Worm (Caenorhabditis elegans) whole organism, young adult: Measurements from ENCODE around the gene sdhb-1.

Source experiments
- B0035.1 ChIP-seq: sonication (generic microtip); optimal IDR thresholded peaks from 2 replicates; lab custom pipeline; 2016; ENCODE audit warnings: missing genetic modification characterization, mild to moderate bottlenecking, missing compliant biosample characterization, missing genotype, missing genetic modification reagents
- B0261.1 ChIP-seq: sonication (generic microtip); optimal IDR thresholded peaks from 2 replicates; lab custom pipeline; 2016; ENCODE audit warnings: mild to moderate bottlenecking, missing genetic modification characterization, moderate library complexity, missing compliant biosample characterization
- F22D6.2 ChIP-seq: sonication (generic microtip); optimal IDR thresholded peaks from 2 replicates; lab custom pipeline; 2016; ENCODE audit warnings: mild to moderate bottlenecking, missing genetic modification characterization, missing compliant biosample characterization
- F23B12.7 ChIP-seq: sonication (generic microtip); optimal IDR thresholded peaks from 2 replicates; lab custom pipeline; 2017; ENCODE audit warnings: missing genetic modification characterization, mild to moderate bottlenecking, missing compliant biosample characterization, antibody characterized with exemption, moderate library complexity; ENCODE audit not compliant: insufficient read depth
- F37B4.10 ChIP-seq: fragments of 200-800 bp; sonication (Bioruptor generic); IDR thresholded peaks from 2 replicates; pipeline ENCODE4 v1.3.6; 2022; ENCODE audit warnings: missing genetic modification characterization, missing compliant biosample characterization
- F39B2.1 ChIP-seq: fragments of 200-800 bp; sonication (Bioruptor generic); IDR thresholded peaks from 2 replicates; pipeline ENCODE4 v1.3.6; 2022; ENCODE audit warnings: missing genetic modification reagents, missing genetic modification characterization, missing compliant biosample characterization
- F52B5.7 ChIP-seq: sonication (generic microtip); optimal IDR thresholded peaks from 2 replicates; lab custom pipeline; 2016; ENCODE audit warnings: mild to moderate bottlenecking, missing genetic modification characterization, missing compliant biosample characterization
- F57A8.1 ChIP-seq: fragments of 200-800 bp; sonication (Bioruptor generic); optimal IDR thresholded peaks from 2 replicates; lab custom pipeline; 2018; ENCODE audit warnings: mild to moderate bottlenecking, missing genetic modification characterization, moderate library complexity, missing compliant biosample characterization
- Y67H2A.10 ChIP-seq: fragments of 200-800 bp; sonication (Bioruptor generic); conservative IDR thresholded peaks from 2 replicates; pipeline ENCODE4 v1.3.6; 2022; ENCODE audit warnings: missing genetic modification reagents, missing genetic modification characterization, missing compliant biosample characterization
- Y79H2A.3 ChIP-seq: fragments of 200-800 bp; sonication (Bioruptor generic); conservative IDR thresholded peaks from 2 replicates; pipeline ENCODE4 v1.3.6; 2022; ENCODE audit warnings: missing genetic modification reagents, missing genetic modification characterization, missing compliant biosample characterization
- akir-1 ChIP-seq: fragments of 200-800 bp; sonication (Bioruptor generic); optimal IDR thresholded peaks from 2 replicates; lab custom pipeline; 2018; ENCODE audit warnings: mild to moderate bottlenecking, missing genetic modification characterization, moderate library complexity, missing compliant biosample characterization
- aptf-2 ChIP-seq: fragments of 200-800 bp; sonication (Bioruptor generic); conservative IDR thresholded peaks from 2 replicates; pipeline ENCODE4 v1.3.6; 2022; ENCODE audit warnings: missing genetic modification reagents, missing genetic modification characterization, missing compliant biosample characterization
- atf-7 ChIP-seq: sonication (generic microtip); optimal IDR thresholded peaks from 2 replicates; lab custom pipeline; 2017; ENCODE audit warnings: mild to moderate bottlenecking, missing genetic modification characterization, missing compliant biosample characterization
- attf-3 ChIP-seq: fragments of 200-800 bp; sonication (Bioruptor generic); conservative IDR thresholded peaks from 2 replicates; pipeline ENCODE4 v1.3.6; 2022; ENCODE audit warnings: missing genetic modification reagents, missing genetic modification characterization, missing compliant biosample characterization
- attf-6 ChIP-seq: fragments of 200-800 bp; sonication (Bioruptor generic); IDR thresholded peaks from 2 replicates; pipeline ENCODE4 v1.3.6; 2022; ENCODE audit warnings: missing genetic modification reagents, missing genetic modification characterization, missing compliant biosample characterization
- bed-1 ChIP-seq: fragments of 200-800 bp; sonication (Bioruptor generic); IDR thresholded peaks from 2 replicates; pipeline ENCODE4 v1.3.6; 2022; ENCODE audit warnings: missing genetic modification reagents, missing genetic modification characterization, missing compliant biosample characterization
- ceh-91 ChIP-seq: fragments of 200-800 bp; sonication (Bioruptor generic); IDR thresholded peaks from 2 replicates; pipeline ENCODE4 v1.3.6; 2022; ENCODE audit warnings: missing genetic modification reagents, missing genetic modification characterization, missing compliant biosample characterization
- dox-1 ChIP-seq: fragments of 200-800 bp; sonication (Bioruptor generic); IDR thresholded peaks from 2 replicates; pipeline ENCODE4 v1.3.6; 2022; ENCODE audit warnings: missing genetic modification reagents, missing genetic modification characterization, missing compliant biosample characterization
- efl-1 ChIP-seq: fragments of 150-350 bp; optimal IDR thresholded peaks from 2 replicates; lab custom pipeline; 2014; ENCODE audit warnings: missing biosample characterization, missing genetic modification reagents, missing genetic modification characterization
- egl-18 ChIP-seq: fragments of 200-800 bp; sonication (Bioruptor generic); IDR thresholded peaks from 2 replicates; pipeline ENCODE4 v1.3.6; 2022; ENCODE audit warnings: missing genetic modification reagents, missing genetic modification characterization, missing compliant biosample characterization
- egl-44 ChIP-seq: fragments of 200-800 bp; sonication (Bioruptor generic); IDR thresholded peaks from 2 replicates; pipeline ENCODE4 v1.3.6; 2022; ENCODE audit warnings: missing genetic modification reagents, missing genetic modification characterization, missing compliant biosample characterization
- ekl-4 ChIP-seq: fragments of 200-800 bp; sonication (Bioruptor generic); IDR thresholded peaks from 2 replicates; pipeline ENCODE4 v1.3.6; 2022; ENCODE audit warnings: missing genetic modification reagents, missing genetic modification characterization, missing compliant biosample characterization
- gei-17 ChIP-seq: fragments of 200-800 bp; sonication (Bioruptor generic); optimal IDR thresholded peaks from 2 replicates; lab custom pipeline; 2018; ENCODE audit warnings: mild to moderate bottlenecking, missing genetic modification characterization, missing compliant biosample characterization
- hmg-20 ChIP-seq: fragments of 200-800 bp; sonication (Bioruptor generic); IDR thresholded peaks from 2 replicates; pipeline ENCODE4 v1.3.6; 2022; ENCODE audit warnings: missing genetic modification reagents, missing genetic modification characterization, missing compliant biosample characterization
- hsf-1 ChIP-seq: fragments of 200-800 bp; sonication (Bioruptor generic); IDR thresholded peaks from 2 replicates; pipeline ENCODE4 v1.3.6; 2022; ENCODE audit warnings: missing genetic modification reagents, missing genetic modification characterization, missing compliant biosample characterization
- let-526 ChIP-seq: fragments of 200-800 bp; sonication (Bioruptor generic); IDR thresholded peaks from 2 replicates; pipeline ENCODE4 v1.3.6; 2022; ENCODE audit warnings: missing genetic modification reagents, missing genetic modification characterization, missing compliant biosample characterization
- lin-26 ChIP-seq: fragments of 200-800 bp; sonication (Bioruptor generic); IDR thresholded peaks from 2 replicates; pipeline ENCODE4 v1.3.6; 2022; ENCODE audit warnings: missing genetic modification reagents, missing genetic modification characterization, missing compliant biosample characterization
- lin-35 ChIP-seq, 3 experiments: fragments of 150-350 bp in 2 of 3; sonication (generic microtip) in 1 of 3; optimal IDR thresholded peaks; 2 replicates each; lab custom pipeline; 2014 to 2018; ENCODE audit warnings: missing biosample characterization in 3 of 3, missing genetic modification characterization in 3 of 3, missing genetic modification reagents in 3 of 3
- lir-1 ChIP-seq: fragments of 200-800 bp; sonication (Bioruptor generic); conservative IDR thresholded peaks from 2 replicates; pipeline ENCODE4 v1.3.6; 2022; ENCODE audit warnings: missing genetic modification reagents, missing genetic modification characterization, missing compliant biosample characterization
- lsl-1 ChIP-seq: fragments of 200-800 bp; sonication (Bioruptor generic); optimal IDR thresholded peaks from 2 replicates; lab custom pipeline; 2018; ENCODE audit warnings: mild to moderate bottlenecking, missing genetic modification characterization, moderate library complexity, missing compliant biosample characterization
- lsy-27 ChIP-seq: sonication (generic microtip); optimal IDR thresholded peaks from 2 replicates; lab custom pipeline; 2017; ENCODE audit warnings: missing genetic modification characterization, mild to moderate bottlenecking, missing compliant biosample characterization, antibody characterized with exemption, missing genotype, borderline replicate concordance; ENCODE audit not compliant: insufficient read depth
- mcd-1 ChIP-seq: fragments of 200-800 bp; sonication (Bioruptor generic); IDR thresholded peaks from 2 replicates; pipeline ENCODE4 v1.3.6; 2022; ENCODE audit warnings: missing genetic modification reagents, missing genetic modification characterization, missing compliant biosample characterization
- pha-4 ChIP-seq: fragments of 150-350 bp; sonication (generic microtip); optimal IDR thresholded peaks from 2 replicates; lab custom pipeline; 2014; ENCODE audit warnings: missing biosample characterization, missing genetic modification reagents, missing genetic modification characterization
- rec-8 ChIP-seq, 2 experiments: sonication (generic microtip); optimal IDR thresholded peaks; 2 replicates each; lab custom pipeline; 2016; ENCODE audit warnings: mild to moderate bottlenecking in 2 of 2, missing genetic modification characterization in 2 of 2, missing genetic modification reagents in 2 of 2, missing genotype in 2 of 2, missing biosample characterization in 1 of 2, missing compliant biosample characterization in 1 of 2, moderate library complexity in 1 of 2
- rpc-1 ChIP-seq, 2 experiments: fragments of 150-350 bp in 1 of 2; sonication (generic microtip) in 1 of 2; optimal IDR thresholded peaks; 2 replicates each; lab custom pipeline; 2014 to 2018; ENCODE audit warnings: missing biosample characterization in 1 of 2, missing genetic modification characterization in 1 of 2, missing genetic modification reagents in 1 of 2, missing genotype in 1 of 2
- tbx-9 ChIP-seq: sonication (generic microtip); optimal IDR thresholded peaks from 2 replicates; lab custom pipeline; 2016; ENCODE audit warnings: borderline replicate concordance, missing genetic modification characterization, inconsistent platforms, missing compliant biosample characterization
- xnd-1 ChIP-seq: sonication (generic microtip); optimal IDR thresholded peaks from 2 replicates; lab custom pipeline; 2016; ENCODE audit warnings: missing genotype, missing genetic modification reagents, missing genetic modification characterization, missing compliant biosample characterization
- zfh-2 ChIP-seq: fragments of 200-800 bp; sonication (Bioruptor generic); conservative IDR thresholded peaks from 2 replicates; pipeline ENCODE4 v1.3.6; 2022; ENCODE audit warnings: missing genetic modification reagents, missing genetic modification characterization, missing compliant biosample characterization
- zim-3 ChIP-seq: sonication (generic microtip); optimal IDR thresholded peaks from 2 replicates; lab custom pipeline; 2017; ENCODE audit warnings: mild to moderate bottlenecking, missing genetic modification characterization, moderate library complexity, missing compliant biosample characterization
- ztf-18 ChIP-seq: sonication (generic microtip); optimal IDR thresholded peaks from 2 replicates; lab custom pipeline; 2016; ENCODE audit warnings: missing genotype, mild to moderate bottlenecking, missing genetic modification characterization, missing compliant biosample characterization
- ztf-22 ChIP-seq: fragments of 200-800 bp; sonication (Bioruptor generic); optimal IDR thresholded peaks from 2 replicates; lab custom pipeline; 2018; ENCODE audit warnings: mild to moderate bottlenecking, missing genetic modification characterization, moderate library complexity, missing compliant biosample characterization
- ztf-28 ChIP-seq: fragments of 200-800 bp; sonication (Bioruptor generic); IDR thresholded peaks from 2 replicates; pipeline ENCODE4 v1.3.6; 2022; ENCODE audit warnings: missing genetic modification reagents, missing genetic modification characterization, missing compliant biosample characterization
- ztf-3 ChIP-seq: fragments of 200-800 bp; sonication (Bioruptor generic); optimal IDR thresholded peaks from 2 replicates; lab custom pipeline; 2018; ENCODE audit warnings: mild to moderate bottlenecking, missing genetic modification characterization, missing compliant biosample characterization

The sdhb-1 gene

DNA sequence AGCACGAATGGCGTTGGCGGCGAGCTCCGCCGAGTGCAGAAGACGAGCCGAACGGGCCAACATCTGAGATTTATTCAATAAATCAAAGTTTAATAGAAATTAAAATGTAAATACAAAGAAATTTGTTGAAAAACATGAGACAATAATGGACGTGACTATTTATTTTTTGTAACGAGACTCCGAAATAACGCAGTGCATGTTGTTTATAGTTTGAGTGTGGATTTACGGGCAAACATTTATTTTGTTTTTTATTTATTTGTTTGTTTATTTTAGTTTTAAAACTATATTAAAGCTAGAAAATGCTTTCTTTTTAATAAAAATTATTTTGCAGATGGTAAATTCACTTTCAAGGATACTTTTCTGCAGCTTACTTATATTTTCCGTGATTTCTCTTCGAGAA, at the start of gene sdhb-1, which contains the start of gene cup-15:
TSS of gene sdhb-1 (minus strand) at position 63 of the 400 bp plus-strand sequence.
TSS of gene cup-15 (plus strand) at position 332 of the 400 bp plus-strand sequence.
- TF ChIP-seq xnd-1 (tag; lab: Kevin White, UChicago), result no peak
- peak; percentile 87 for TF ChIP-seq attf-3 (GFP tag; lab: Robert Waterston, UW)

DNA sequence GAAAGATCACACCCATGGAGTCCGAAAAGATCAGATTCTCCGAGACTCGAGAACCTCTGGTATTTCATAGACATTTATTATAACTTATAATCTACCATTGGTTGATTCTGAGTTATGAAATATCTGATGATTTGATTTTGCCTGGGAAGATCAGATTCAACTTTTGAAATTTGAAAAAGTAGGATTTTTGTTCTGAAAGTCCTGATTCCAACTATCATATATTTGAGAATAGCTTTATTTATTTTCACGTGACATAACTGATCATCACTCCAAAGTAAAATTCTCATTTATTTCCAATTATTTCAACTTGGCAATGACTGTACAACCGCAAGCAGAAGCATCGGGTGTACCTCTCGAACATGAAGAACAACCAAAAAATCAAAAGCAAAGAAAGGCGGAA, 47.2 kb upstream of the sdhb-1 start, which contains the start of gene Y51B9A.7:
TSS of gene Y51B9A.7 (plus strand) at position 301 of the 400 bp plus-strand sequence.
- TF ChIP-seq lsy-27, result no peak
- no peak for TF ChIP-seq ceh-91 (GFP tag; lab: Robert Waterston, UW)
- TF ChIP-seq gei-17 (GFP tag; lab: Kevin White, UChicago), result no peak
- TF ChIP-seq Y67H2A.10 (GFP tag; lab: Robert Waterston, UW), result no peak
- TF ChIP-seq atf-7 (tag; lab: Kevin White, UChicago), result no peak
- TF ChIP-seq akir-1 (GFP tag; lab: Kevin White, UChicago), result no peak
- no peak for TF ChIP-seq lsl-1 (GFP tag; lab: Kevin White, UChicago)
- TF ChIP-seq F39B2.1 (GFP tag; lab: Robert Waterston, UW), result no peak
- TF ChIP-seq F22D6.2, result no peak

DNA sequence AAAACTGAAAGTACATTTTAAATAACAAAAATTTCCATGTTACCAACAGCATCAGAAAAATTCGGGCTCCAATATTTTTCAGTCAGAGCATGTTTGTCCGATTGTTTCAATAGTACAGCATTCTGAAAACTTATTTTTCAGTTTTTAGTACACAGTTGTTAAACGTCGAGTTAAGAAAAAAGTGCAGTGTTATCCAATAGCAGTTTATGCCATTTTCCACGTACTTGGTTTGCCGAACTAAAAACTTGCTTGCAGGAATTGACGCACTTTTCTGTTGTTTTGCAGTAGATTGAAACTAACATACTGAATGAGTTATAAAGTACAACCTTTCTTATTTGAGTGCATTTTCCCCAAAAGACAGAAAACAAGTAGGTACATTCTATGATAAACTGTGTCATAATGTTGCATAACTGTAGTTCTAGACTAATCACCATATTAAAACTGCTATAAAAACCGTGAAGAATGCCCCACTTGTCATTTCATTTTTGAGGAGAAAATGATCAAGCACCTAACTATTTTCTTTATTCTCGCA, 45.9 kb upstream of the sdhb-1 start, which contains the start of the genes Y51B9A.14 and Y51B9A.8:
TSS of gene Y51B9A.14 (minus strand) at position 101 of the 532 bp plus-strand sequence.
TSS of gene Y51B9A.8 (plus strand) at position 482 of the 532 bp plus-strand sequence.
- no peak for TF ChIP-seq rec-8 (tag; optimal IDR thresholded peaks at IDR 0.05; lab: Kevin White, UChicago)
- TF ChIP-seq lin-26 (GFP tag; lab: Robert Waterston, UW), result no peak
- TF ChIP-seq lsl-1 (GFP tag; lab: Kevin White, UChicago), result no peak
- TF ChIP-seq F57A8.1 (GFP tag; lab: Kevin White, UChicago), result no peak
- TF ChIP-seq let-526 (GFP tag; lab: Robert Waterston, UW), result no peak
- TF ChIP-seq ztf-3 (GFP tag; lab: Kevin White, UChicago), result no peak
- TF ChIP-seq F22D6.2, result no peak
- no peak for TF ChIP-seq aptf-2 (GFP tag; lab: Robert Waterston, UW)
- TF ChIP-seq hsf-1 (GFP tag; lab: Robert Waterston, UW), result no peak
- no peak for TF ChIP-seq B0261.1 (tag; lab: Kevin White, UChicago)
- no peak for TF ChIP-seq zim-3 (tag; lab: Kevin White, UChicago)
- TF ChIP-seq mcd-1 (GFP tag; lab: Robert Waterston, UW), result no peak
- no peak for TF ChIP-seq dox-1 (GFP tag; lab: Robert Waterston, UW)
- TF ChIP-seq bed-1 (GFP tag; lab: Robert Waterston, UW), result no peak
- TF ChIP-seq ekl-4 (GFP tag; lab: Robert Waterston, UW), result no peak
- no peak for TF ChIP-seq tbx-9
- TF ChIP-seq hmg-20 (GFP tag; lab: Robert Waterston, UW), result no peak
- no peak for TF ChIP-seq B0035.1 (tag; lab: Kevin White, UChicago)
- TF ChIP-seq ztf-18, result no peak
- TF ChIP-seq ztf-22 (GFP tag; lab: Kevin White, UChicago), result no peak
- TF ChIP-seq, all 124 proteins: peak for 0

- TF ChIP-seq gei-17 (GFP tag; lab: Kevin White, UChicago), result no peak
- no peak for TF ChIP-seq rpc-1 (optimal IDR thresholded peaks at IDR 0.05; lab: Kevin White, UChicago)
- no peak for TF ChIP-seq rpc-1 (tag; optimal IDR thresholded peaks at IDR 0.05; lab: Kevin White, UChicago)
- no peak for TF ChIP-seq zfh-2 (GFP tag; lab: Robert Waterston, UW)
- TF ChIP-seq pha-4, result no peak
- TF ChIP-seq Y79H2A.3 (GFP tag; lab: Robert Waterston, UW), result no peak
- TF ChIP-seq lir-1, result no peak
- no peak for TF ChIP-seq lin-35 (GFP tag; optimal IDR thresholded peaks at IDR 0.05; lab: Kevin White, UChicago)
- no peak for TF ChIP-seq ztf-28 (GFP tag; lab: Robert Waterston, UW)
- no peak for TF ChIP-seq F52B5.7 (tag; lab: Kevin White, UChicago)
- no peak for TF ChIP-seq F37B4.10 (GFP tag; lab: Robert Waterston, UW)
- TF ChIP-seq egl-44, result no peak
- no peak for TF ChIP-seq attf-6 (GFP tag; lab: Robert Waterston, UW)
- no peak for TF ChIP-seq egl-18 (GFP tag; lab: Robert Waterston, UW)
- no peak for TF ChIP-seq F23B12.7 (tag; lab: Kevin White, UChicago)
- TF ChIP-seq efl-1 (GFP tag; lab: Kevin White, UChicago), result no peak
Observed at ce11 chrII:9397496-9397895, 45.0 kb upstream of the sdhb-1 start, which contains the start of gene Y51B9A.9. Y51B9A.9 (minus strand) TSS chrII:9397596.
